Worm (Caenorhabditis elegans): ENCODE results near the gene lsy-2.

- TF ChIP-seq nhr-11 (tag; optimal IDR thresholded peaks at IDR 0.05) (no peak), mml-1 (tag; optimal IDR thresholded peaks at IDR 0.05) (no peak), snpc-4 (tag; optimal IDR thresholded peaks at IDR 0.05) (no peak), pha-4 (tag; optimal IDR thresholded peaks at IDR 0.05) (no peak), aly-2 (tag; optimal IDR thresholded peaks at IDR 0.05) (no peak), zag-1 (tag; optimal IDR thresholded peaks at IDR 0.05) (no peak), unc-62 (GFP tag; optimal IDR thresholded peaks at IDR 0.05) (no peak), lin-39 (tag; optimal IDR thresholded peaks at IDR 0.05) (no peak), ztf-11 (tag; optimal IDR thresholded peaks at IDR 0.05) (no peak), hmg-11 (tag; optimal IDR thresholded peaks at IDR 0.05) (no peak), unc-39 (tag; optimal IDR thresholded peaks at IDR 0.05) (no peak)
Measured at ce11 chrX:2047208-2047946, 42.1 kb upstream of the lsy-2 start.
